Fruit fly (Drosophila melanogaster) whole organism, embryonic: ENCODE data around the gene CG18428.

ENCODE experiments used
- ATbp ChIP-seq: fragments of 200-800 bp; sonication (Bioruptor generic); optimal IDR thresholded peaks from 2 replicates; lab custom pipeline; 2017; ENCODE audit warnings: missing biosample characterization, mild to moderate bottlenecking, missing genetic modification characterization, missing genetic modification reagents
- Ada2b ChIP-seq: fragments of 200-800 bp; sonication (Bioruptor generic); IDR thresholded peaks from 2 replicates; pipeline ENCODE4 v1.3.6; 2022; ENCODE audit warnings: missing biosample characterization, missing genetic modification characterization
- Atf-2 ChIP-seq: fragments of 200-800 bp; sonication (Bioruptor generic); optimal IDR thresholded peaks from 2 replicates; lab custom pipeline; 2016; ENCODE audit warnings: missing biosample characterization, missing genetic modification characterization
- Atf3 ChIP-seq: fragments of 200-800 bp; sonication (Bioruptor generic); optimal IDR thresholded peaks from 3 replicates; lab custom pipeline; 2016; ENCODE audit warnings: missing biosample characterization, missing genetic modification characterization
- CG10147 ChIP-seq: fragments of 200-800 bp; sonication (Bioruptor generic); optimal IDR thresholded peaks from 2 replicates; lab custom pipeline; 2019; ENCODE audit warnings: missing biosample characterization, mild to moderate bottlenecking, missing genetic modification characterization, moderate library complexity
- CG1024 ChIP-seq: fragments of 200-800 bp; sonication (Bioruptor generic); IDR thresholded peaks from 2 replicates; pipeline ENCODE4 v1.3.6; 2022; ENCODE audit warnings: missing biosample characterization, missing genetic modification characterization
- CG10321 ChIP-seq: fragments of 200-800 bp; sonication (Bioruptor generic); IDR thresholded peaks from 2 replicates; pipeline ENCODE4 v1.3.6; 2022; ENCODE audit warnings: missing biosample characterization, missing genetic modification characterization
- CG10431 ChIP-seq: fragments of 200-800 bp; sonication (Bioruptor generic); optimal IDR thresholded peaks from 3 replicates; lab custom pipeline; 2018; ENCODE audit warnings: missing biosample characterization, mild to moderate bottlenecking, missing genetic modification characterization
- CG11456 ChIP-seq: fragments of 200-800 bp; sonication (Bioruptor generic); IDR thresholded peaks from 3 replicates; pipeline ENCODE4 v1.3.6; 2022; ENCODE audit warnings: missing biosample characterization, missing genetic modification characterization
- CG11695 ChIP-seq: fragments of 200-800 bp; sonication (Bioruptor generic); IDR thresholded peaks from 3 replicates; pipeline ENCODE4 v1.3.6; 2022; ENCODE audit warnings: missing biosample characterization, missing genetic modification characterization
- CG12104 ChIP-seq: fragments of 200-800 bp; sonication (Bioruptor generic); optimal IDR thresholded peaks from 3 replicates; lab custom pipeline; 2016; ENCODE audit warnings: missing biosample characterization, missing genetic modification characterization
- CG12744 ChIP-seq: fragments of 200-800 bp; sonication (Bioruptor generic); optimal IDR thresholded peaks from 2 replicates; lab custom pipeline; 2016; ENCODE audit warnings: missing biosample characterization, missing genetic modification characterization
- CG14050 ChIP-seq: fragments of 200-800 bp; sonication (Bioruptor generic); IDR thresholded peaks from 3 replicates; pipeline ENCODE4 v1.3.6; 2022; ENCODE audit warnings: missing biosample characterization, missing genetic modification characterization
- CG1529 ChIP-seq: fragments of 200-800 bp; sonication (Bioruptor generic); optimal IDR thresholded peaks from 3 replicates; lab custom pipeline; 2018; ENCODE audit warnings: missing biosample characterization, missing genetic modification characterization
- CG16863 ChIP-seq: fragments of 200-800 bp; sonication (Bioruptor generic); optimal IDR thresholded peaks from 3 replicates; lab custom pipeline; 2016; ENCODE audit warnings: missing biosample characterization, missing genetic modification characterization
- CG17186 ChIP-seq: fragments of 200-800 bp; sonication (Bioruptor generic); optimal IDR thresholded peaks from 3 replicates; lab custom pipeline; 2017; ENCODE audit warnings: missing biosample characterization, missing genetic modification reagents, missing genetic modification characterization
- CG17612 ChIP-seq: fragments of 200-800 bp; sonication (Bioruptor generic); IDR thresholded peaks from 2 replicates; pipeline ENCODE4 v1.3.6; 2022; ENCODE audit warnings: missing biosample characterization, missing genetic modification characterization
- CG17829 ChIP-seq: fragments of 200-800 bp; optimal IDR thresholded peaks from 2 replicates; lab custom pipeline; 2019; ENCODE audit warnings: missing biosample characterization, mild to moderate bottlenecking, missing genetic modification characterization, moderate library complexity
- CG18764 ChIP-seq: fragments of 200-800 bp; sonication (Bioruptor generic); optimal IDR thresholded peaks from 3 replicates; lab custom pipeline; 2016; ENCODE audit warnings: missing biosample characterization, missing genetic modification characterization
- CG2875 ChIP-seq: fragments of 200-800 bp; sonication (Bioruptor generic); optimal IDR thresholded peaks from 2 replicates; lab custom pipeline; 2017; ENCODE audit warnings: missing biosample characterization, mild to moderate bottlenecking, missing genetic modification characterization, missing genetic modification reagents
- CG3281 ChIP-seq: fragments of 200-800 bp; sonication (Bioruptor generic); optimal IDR thresholded peaks from 3 replicates; lab custom pipeline; 2017; ENCODE audit warnings: missing biosample characterization, mild to moderate bottlenecking, missing genetic modification characterization
- CG42726 ChIP-seq: fragments of 200-800 bp; sonication (Bioruptor generic); IDR thresholded peaks from 2 replicates; pipeline ENCODE4 v1.3.6; 2022; ENCODE audit warnings: missing biosample characterization, missing genetic modification characterization; ENCODE audit not compliant: partially characterized antibody
- CG4360 ChIP-seq: fragments of 200-800 bp; sonication (Bioruptor generic); IDR thresholded peaks from 2 replicates; pipeline ENCODE4 v1.3.6; 2022; ENCODE audit warnings: missing biosample characterization, missing genetic modification characterization
- CG4854 ChIP-seq: fragments of 200-800 bp; sonication (Bioruptor generic); optimal IDR thresholded peaks from 2 replicates; lab custom pipeline; 2016; ENCODE audit warnings: missing biosample characterization, missing genetic modification characterization, inconsistent platforms
- CG7963 ChIP-seq: fragments of 200-800 bp; sonication (Bioruptor generic); IDR thresholded peaks from 3 replicates; pipeline ENCODE4 v1.3.6; 2022; ENCODE audit warnings: missing biosample characterization, missing genetic modification characterization; ENCODE audit not compliant: partially characterized antibody
- CG8765 ChIP-seq: fragments of 200-800 bp; sonication (Bioruptor generic); IDR thresholded peaks from 2 replicates; pipeline ENCODE4 v1.3.6; 2022; ENCODE audit warnings: missing biosample characterization, missing genetic modification characterization
- D19A ChIP-seq: fragments of 200-800 bp; optimal IDR thresholded peaks from 3 replicates; lab custom pipeline; 2019; ENCODE audit warnings: missing biosample characterization, mild to moderate bottlenecking, missing genetic modification characterization, moderate library complexity
- E2f2 ChIP-seq: fragments of 200-800 bp; sonication (Bioruptor generic); IDR thresholded peaks from 2 replicates; pipeline ENCODE4 v1.3.6; 2022; ENCODE audit warnings: missing biosample characterization, missing genetic modification characterization
- Fer2 ChIP-seq: fragments of 200-800 bp; sonication (Bioruptor generic); optimal IDR thresholded peaks from 2 replicates; lab custom pipeline; 2018; ENCODE audit warnings: missing biosample characterization, mild to moderate bottlenecking, missing genetic modification characterization, moderate library complexity
- Hey ChIP-seq: fragments of 200-800 bp; sonication (Bioruptor generic); optimal IDR thresholded peaks from 3 replicates; lab custom pipeline; 2018; ENCODE audit warnings: missing biosample characterization, mild to moderate bottlenecking, missing genetic modification characterization
- Hmr ChIP-seq: fragments of 200-800 bp; sonication (Bioruptor generic); optimal IDR thresholded peaks from 3 replicates; lab custom pipeline; 2017; ENCODE audit warnings: mild to moderate bottlenecking, missing biosample characterization, missing genetic modification reagents, missing genetic modification characterization
- Hsf ChIP-seq: fragments of 200-800 bp; sonication (Bioruptor generic); optimal IDR thresholded peaks from 3 replicates; lab custom pipeline; 2016; ENCODE audit warnings: missing biosample characterization, missing genetic modification characterization
- Lim3 ChIP-seq: fragments of 200-800 bp; sonication (Bioruptor generic); IDR thresholded peaks from 2 replicates; pipeline ENCODE4 v1.3.6; 2022; ENCODE audit warnings: missing biosample characterization, missing genetic modification characterization
- Lpt ChIP-seq: fragments of >200 bp; optimal IDR thresholded peaks from 2 replicates; lab custom pipeline; 2018; ENCODE audit warnings: missing biosample characterization, missing genetic modification characterization
- Max ChIP-seq: fragments of 200-800 bp; sonication (Bioruptor generic); optimal IDR thresholded peaks from 2 replicates; lab custom pipeline; 2016; ENCODE audit warnings: missing biosample characterization, mild to moderate bottlenecking, missing genetic modification characterization
- Meics ChIP-seq: fragments of 200-800 bp; sonication (Bioruptor generic); optimal IDR thresholded peaks from 2 replicates; lab custom pipeline; 2017; ENCODE audit warnings: missing biosample characterization, mild to moderate bottlenecking, missing genetic modification characterization
- Nf-YB ChIP-seq: fragments of 200-800 bp; sonication (Bioruptor generic); optimal IDR thresholded peaks from 3 replicates; lab custom pipeline; 2019; ENCODE audit warnings: missing biosample characterization, mild to moderate bottlenecking, missing genetic modification characterization, moderate library complexity
- Nf-YC ChIP-seq: fragments of 200-800 bp; optimal IDR thresholded peaks from 3 replicates; lab custom pipeline; 2019; ENCODE audit warnings: missing biosample characterization, mild to moderate bottlenecking, missing genetic modification characterization, moderate library complexity
- ab ChIP-seq: fragments of 200-800 bp; sonication (Bioruptor generic); optimal IDR thresholded peaks from 2 replicates; lab custom pipeline; 2016; ENCODE audit warnings: missing biosample characterization, missing genetic modification characterization
- ci ChIP-seq: fragments of 200-800 bp; sonication (Bioruptor generic); IDR thresholded peaks from 3 replicates; pipeline ENCODE4 v1.3.6; 2022; ENCODE audit warnings: missing biosample characterization, missing genetic modification characterization
- crc ChIP-seq: fragments of 200-800 bp; sonication (Bioruptor generic); optimal IDR thresholded peaks from 2 replicates; lab custom pipeline; 2016; ENCODE audit warnings: missing biosample characterization, missing genetic modification characterization
- dmrt11E ChIP-seq: fragments of 200-800 bp; sonication (Bioruptor generic); optimal IDR thresholded peaks from 3 replicates; lab custom pipeline; 2018; ENCODE audit warnings: missing biosample characterization, mild to moderate bottlenecking, missing genetic modification characterization, moderate library complexity
- esg ChIP-seq: fragments of 200-800 bp; sonication (Bioruptor generic); conservative IDR thresholded peaks from 2 replicates; pipeline ENCODE4 v1.3.6; 2022; ENCODE audit warnings: missing biosample characterization, missing genetic modification characterization
- gcm2 ChIP-seq: fragments of 200-800 bp; sonication (Bioruptor generic); optimal IDR thresholded peaks from 2 replicates; lab custom pipeline; 2016; ENCODE audit warnings: missing biosample characterization, missing genetic modification characterization
- gt ChIP-seq: fragments of 200-800 bp; sonication (Bioruptor generic); IDR thresholded peaks from 2 replicates; pipeline ENCODE4 v1.3.6; 2022; ENCODE audit warnings: missing biosample characterization, missing genetic modification characterization
- hth ChIP-seq: fragments of >200 bp; optimal IDR thresholded peaks from 2 replicates; lab custom pipeline; 2017; ENCODE audit warnings: inconsistent platforms
- nmo ChIP-seq: fragments of 200-800 bp; sonication (Bioruptor generic); optimal IDR thresholded peaks from 2 replicates; lab custom pipeline; 2018; ENCODE audit warnings: missing biosample characterization, mild to moderate bottlenecking, missing genetic modification characterization, moderate library complexity
- onecut ChIP-seq: fragments of 200-800 bp; sonication (Bioruptor generic); IDR thresholded peaks from 2 replicates; pipeline ENCODE4 v1.3.6; 2022; ENCODE audit warnings: missing biosample characterization, missing genetic modification characterization
- slbo ChIP-seq: fragments of 200-800 bp; sonication (Bioruptor generic); IDR thresholded peaks from 2 replicates; pipeline ENCODE4 v1.3.6; 2022; ENCODE audit warnings: missing biosample characterization, missing genetic modification characterization
- so ChIP-seq: fragments of 200-800 bp; sonication (Bioruptor generic); IDR thresholded peaks from 3 replicates; pipeline ENCODE4 v1.3.6; 2022; ENCODE audit warnings: missing biosample characterization, missing genetic modification characterization
- ssp ChIP-seq: fragments of 200-800 bp; sonication (Bioruptor generic); IDR thresholded peaks from 2 replicates; pipeline ENCODE4 v1.3.6; 2022; ENCODE audit warnings: missing biosample characterization, missing genetic modification characterization

The CG18428 gene

dm6 chr3R:24141013-24141592, 32.0 kb downstream of the CG18428 start, which contains the start of gene Kal1 (continued):
- TF ChIP-seq CG3281 (GFP tag; lab: Kevin White, UChicago) = peak; percentile 85
- TF ChIP-seq CG12744 (GFP tag; lab: Kevin White, UChicago) = no peak
- TF ChIP-seq Nf-YC (tag; lab: Kevin White, UChicago) = peak; percentile 67
- TF ChIP-seq Meics (GFP tag; lab: Kevin White, UChicago) = peak; percentile 82
- no peak for TF ChIP-seq CG42726 (GFP tag; lab: Robert Waterston, UW)
- TF ChIP-seq Hey = no peak
- TF ChIP-seq Hmr = peak; percentile 86
- TF ChIP-seq gt = peak; percentile 60; the same call in 1 of the 2 replicates
- peak; percentile 81 for TF ChIP-seq CG18764 (GFP tag; lab: Kevin White, UChicago)
- peak; percentile 93 for TF ChIP-seq D19A (tag; lab: Kevin White, UChicago)
- TF ChIP-seq Fer2 (tag; lab: Kevin White, UChicago) = peak; percentile 49
- peak; percentile 98 for TF ChIP-seq ci (GFP tag; lab: Robert Waterston, UW)
- no peak for TF ChIP-seq crc (GFP tag; lab: Kevin White, UChicago)
- TF ChIP-seq Atf-2 (GFP tag; lab: Kevin White, UChicago) = peak; percentile 20
- TF ChIP-seq Lim3 (GFP tag; lab: Robert Waterston, UW) = peak; percentile 62
- TF ChIP-seq CG14050 (GFP tag; lab: Robert Waterston, UW) = peak; percentile 91
- TF ChIP-seq CG11695 (GFP tag; lab: Robert Waterston, UW) = peak; percentile 95
- TF ChIP-seq CG10147 (GFP tag; lab: Kevin White, UChicago) = peak; percentile 79
- TF ChIP-seq CG4360 (GFP tag; lab: Robert Waterston, UW) = peak; percentile 68
- TF ChIP-seq Atf3 (GFP tag; lab: Kevin White, UChicago) = no peak
- TF ChIP-seq CG1024 (GFP tag; lab: Robert Waterston, UW) = peak; percentile 89
- TF ChIP-seq esg (GFP tag; lab: Robert Waterston, UW) = peak; percentile 86
- peak; percentile 97 for TF ChIP-seq so (GFP tag; lab: Robert Waterston, UW)
- TF ChIP-seq CG12104 = peak; percentile 80
- peak; percentile 26 for TF ChIP-seq Hsf (GFP tag; lab: Kevin White, UChicago)
- peak; percentile 95 for TF ChIP-seq CG2875 (GFP tag; lab: Kevin White, UChicago)
- TF ChIP-seq CG11456 (GFP tag; lab: Robert Waterston, UW) = peak; percentile 69; the same call in 1 of the 3 replicates
- no peak for TF ChIP-seq hth (lab: Kevin White, UChicago)
- no peak for TF ChIP-seq ab (GFP tag; lab: Kevin White, UChicago)
- TF ChIP-seq CG10321 (GFP tag; lab: Robert Waterston, UW) = peak; percentile 55; the same call in 1 of the 2 replicates
- TF ChIP-seq CG1529 (GFP tag; lab: Kevin White, UChicago) = peak; percentile 94
- peak; percentile 76 for TF ChIP-seq ssp (GFP tag; lab: Robert Waterston, UW)
- peak; percentile 93 for TF ChIP-seq dmrt11E (tag; lab: Kevin White, UChicago)
- peak; percentile 78 for TF ChIP-seq E2f2 (GFP tag; lab: Robert Waterston, UW)
- TF ChIP-seq CG17612 (GFP tag; lab: Robert Waterston, UW) = peak; percentile 44; the same call in 1 of the 2 replicates
- TF ChIP-seq CG17829 (tag; lab: Kevin White, UChicago) = peak; percentile 95
- TF ChIP-seq gcm2 (GFP tag; lab: Kevin White, UChicago) = peak; percentile 35
- TF ChIP-seq CG17186 (GFP tag; lab: Kevin White, UChicago) = peak; percentile 74
- TF ChIP-seq CG7963 = no peak
- peak; percentile 45 for TF ChIP-seq CG16863 (GFP tag; lab: Kevin White, UChicago)
- 0 out of 2 replicates have a peak, but pooled peaks have one; percentile 34 for TF ChIP-seq CG8765 (GFP tag; lab: Robert Waterston, UW)
- TF ChIP-seq Lpt (GFP tag; lab: Kevin White, UChicago) = no peak
- peak; percentile 80 for TF ChIP-seq slbo (GFP tag; lab: Robert Waterston, UW)
- peak; percentile 82 for TF ChIP-seq Nf-YB (GFP tag; lab: Kevin White, UChicago)
- peak; percentile 90 for TF ChIP-seq Ada2b (GFP tag; lab: Robert Waterston, UW)
- TF ChIP-seq ATbp (GFP tag; lab: Kevin White, UChicago) = peak; percentile 96
- peak; percentile 96 for TF ChIP-seq nmo (GFP tag; lab: Kevin White, UChicago)
- TF ChIP-seq Max (GFP tag; lab: Kevin White, UChicago) = peak; percentile 74
- peak; percentile 9 for TF ChIP-seq CG4854 (GFP tag; lab: Kevin White, UChicago)
- TF ChIP-seq onecut (GFP tag; lab: Robert Waterston, UW) = peak; percentile 87
- peak; percentile 87 for TF ChIP-seq CG10431 (GFP tag; lab: Kevin White, UChicago)
